Fruit fly (Drosophila melanogaster): ENCODE measurements around the gene CG42729.

Gene CG42729

dm6 chr3L:15537916-15538581 is 10.7 kb upstream of the CG42729 start (continued):
- TF ChIP-seq CG9797 (GFP tag; optimal IDR thresholded peaks at IDR 0.05) (no peak), CG8944 (GFP tag; optimal IDR thresholded peaks at IDR 0.05) (peak; percentile 11), CG12942 (GFP tag; optimal IDR thresholded peaks at IDR 0.05) (peak; percentile 24), odd (GFP tag; optimal IDR thresholded peaks at IDR 0.05) (peak; percentile 65), cwo (GFP tag; optimal IDR thresholded peaks at IDR 0.05) (peak; percentile 63), CG6791 (GFP tag; IDR thresholded peaks at IDR 0.05; ENCODE audit: partially characterized antibody) (no peak), CG2202 (tag; optimal IDR thresholded peaks at IDR 0.05) (peak; percentile 19), ham (GFP tag; IDR thresholded peaks at IDR 0.05) (no peak), aop (GFP tag; IDR thresholded peaks at IDR 0.05) (no peak), cg (GFP tag; optimal IDR thresholded peaks at IDR 0.05) (no peak), tio (GFP tag; optimal IDR thresholded peaks at IDR 0.05) (peak; percentile 68), CG11695 (GFP tag; IDR thresholded peaks at IDR 0.05) (peak; percentile 73; the same call in 2 of the 3 replicates), grau (tag; optimal IDR thresholded peaks at IDR 0.05) (peak; percentile 78), CG3726 (GFP tag; IDR thresholded peaks at IDR 0.05) (no peak), Hr51 (GFP tag; optimal IDR thresholded peaks at IDR 0.05) (peak; percentile 14 to 86), ro (GFP tag; IDR thresholded peaks at IDR 0.05) (no peak), Nf-YA (GFP tag; IDR thresholded peaks at IDR 0.05) (no peak), CG3281 (GFP tag; optimal IDR thresholded peaks at IDR 0.05) (peak; percentile 70), rib (GFP tag; IDR thresholded peaks at IDR 0.05) (no peak), NfI (GFP tag; optimal IDR thresholded peaks at IDR 0.05) (peak; percentile 32), CG14965 (GFP tag; optimal IDR thresholded peaks at IDR 0.05; ENCODE audit: borderline replicate concordance) (no peak), CG2875 (GFP tag; optimal IDR thresholded peaks at IDR 0.05) (peak; percentile 50), CG12071 (GFP tag; optimal IDR thresholded peaks at IDR 0.05) (no peak), trem (tag; optimal IDR thresholded peaks at IDR 0.05) (peak; percentile 62), lov (optimal IDR thresholded peaks at IDR 0.05) (no peak), lov (GFP tag; IDR thresholded peaks at IDR 0.05) (no peak), unpg (GFP tag; optimal IDR thresholded peaks at IDR 0.05) (peak; percentile 75), Elba2 (GFP tag; optimal IDR thresholded peaks at IDR 0.05) (no peak), CG10979 (tag; optimal IDR thresholded peaks at IDR 0.05) (peak; percentile 76), C15 (GFP tag; IDR thresholded peaks at IDR 0.05) (no peak), klu (GFP tag; IDR thresholded peaks at IDR 0.05) (peak; percentile 44; the same call in 1 of the 2 replicates), Fer2 (tag; optimal IDR thresholded peaks at IDR 0.05) (no peak), CG18011 (GFP tag; optimal IDR thresholded peaks at IDR 0.05) (peak; percentile 25), CG30403 (GFP tag; optimal IDR thresholded peaks at IDR 0.05) (peak; percentile 81), CG14441 (GFP tag; IDR thresholded peaks at IDR 0.05) (0 out of 2 replicates have a peak, but pooled peaks have one; percentile 41), CG9817 (tag; optimal IDR thresholded peaks at IDR 0.05) (peak; percentile 9), CG2889 (GFP tag; IDR thresholded peaks at IDR 0.05) (no peak), emc (GFP tag; optimal IDR thresholded peaks at IDR 0.05) (no peak), CG17328 (GFP tag; IDR thresholded peaks at IDR 0.05) (peak; percentile 39; the same call in 1 of the 2 replicates), mirr (GFP tag; optimal IDR thresholded peaks at IDR 0.05) (no peak), CG6683 (GFP tag; optimal IDR thresholded peaks at IDR 0.05) (peak; percentile 6), HLHmδ (GFP tag; optimal IDR thresholded peaks at IDR 0.05) (no peak), pfk (GFP tag; optimal IDR thresholded peaks at IDR 0.05) (no peak), al (GFP tag; IDR thresholded peaks at IDR 0.05) (no peak), tup (GFP tag; optimal IDR thresholded peaks at IDR 0.05) (no peak), Hey (tag; optimal IDR thresholded peaks at IDR 0.05) (no peak), insv (GFP tag; optimal IDR thresholded peaks at IDR 0.05) (no peak), Camta (GFP tag; optimal IDR thresholded peaks at IDR 0.05) (peak; percentile 35), NC2β (GFP tag; optimal IDR thresholded peaks at IDR 0.05) (no peak), ash1 (GFP tag; optimal IDR thresholded peaks at IDR 0.05) (no peak)

Data from whole organism, embryonic.